Fruit fly (Drosophila melanogaster): ENCODE results near the gene CG31098.

dm6 chr3R:25281165-25281564 is 11.6 kb downstream of the CG31098 start, which contains the start of gene CG11892:
- TF ChIP-seq lola (GFP tag; optimal IDR thresholded peaks at IDR 0.05) (no peak), Hr78 (GFP tag; optimal IDR thresholded peaks at IDR 0.05) (no peak), sv (GFP tag; optimal IDR thresholded peaks at IDR 0.05) (no peak), sage (GFP tag; optimal IDR thresholded peaks at IDR 0.05) (no peak), woc (GFP tag; optimal IDR thresholded peaks at IDR 0.05) (no peak), CG9705 (GFP tag; optimal IDR thresholded peaks at IDR 0.05) (no peak), fru (GFP tag; optimal IDR thresholded peaks at IDR 0.05) (peak; percentile 50), tai (GFP tag; optimal IDR thresholded peaks at IDR 0.05) (no peak), Mio (GFP tag; optimal IDR thresholded peaks at IDR 0.05) (no peak), rgr (GFP tag; optimal IDR thresholded peaks at IDR 0.05) (peak; percentile 36), psq (GFP tag; optimal IDR thresholded peaks at IDR 0.05) (no peak), Dif (GFP tag; optimal IDR thresholded peaks at IDR 0.05; ENCODE audit: partially characterized antibody) (no peak), pan (optimal IDR thresholded peaks at IDR 0.05) (no peak)

Data from whole organism, wandering third instar larva.